Fruit fly (Drosophila melanogaster) whole organism, embryonic: Measurements from ENCODE around the gene CG5510.
A peak's percentile ranks its signal among the peaks of the same experiment; 100 is the strongest.

ENCODE experiments used
- Bgb ChIP-seq: fragments of 200-800 bp; sonication (Bioruptor generic); IDR thresholded peaks from 2 replicates; pipeline ENCODE4 v1.3.6; 2022; ENCODE audit warnings: missing biosample characterization, missing genetic modification characterization; ENCODE audit not compliant: partially characterized antibody
- CG1024 ChIP-seq: fragments of 200-800 bp; sonication (Bioruptor generic); IDR thresholded peaks from 2 replicates; pipeline ENCODE4 v1.3.6; 2022; ENCODE audit warnings: missing biosample characterization, missing genetic modification characterization
- CG10366 ChIP-seq: fragments of 200-800 bp; sonication (Bioruptor generic); IDR thresholded peaks from 2 replicates; pipeline ENCODE4 v1.3.6; 2022; ENCODE audit warnings: missing biosample characterization, missing genetic modification characterization
- CG10462 ChIP-seq: fragments of 200-800 bp; sonication (Bioruptor generic); optimal IDR thresholded peaks from 2 replicates; lab custom pipeline; 2016; ENCODE audit warnings: missing biosample characterization, missing genetic modification characterization
- CG11085 ChIP-seq: fragments of 200-800 bp; sonication (Bioruptor generic); IDR thresholded peaks from 2 replicates; pipeline ENCODE4 v1.3.6; 2022; ENCODE audit warnings: missing biosample characterization, missing genetic modification characterization
- CG11723 ChIP-seq: fragments of 200-800 bp; sonication (Bioruptor generic); optimal IDR thresholded peaks from 2 replicates; lab custom pipeline; 2017; ENCODE audit warnings: missing biosample characterization, mild to moderate bottlenecking, missing genetic modification characterization
- CG1233 ChIP-seq: fragments of 200-800 bp; sonication (Bioruptor generic); optimal IDR thresholded peaks from 4 replicates; lab custom pipeline; 2018; ENCODE audit warnings: missing biosample characterization, mild to moderate bottlenecking, missing genetic modification characterization
- CG14710 ChIP-seq: fragments of 200-800 bp; sonication (Bioruptor generic); optimal IDR thresholded peaks from 3 replicates; lab custom pipeline; 2019; ENCODE audit warnings: missing biosample characterization, mild to moderate bottlenecking, missing genetic modification characterization, moderate library complexity
- CG17912 ChIP-seq: fragments of 200-800 bp; sonication (Bioruptor generic); optimal IDR thresholded peaks from 2 replicates; lab custom pipeline; 2018; ENCODE audit warnings: missing biosample characterization, mild to moderate bottlenecking, missing genetic modification characterization
- CG2875 ChIP-seq: fragments of 200-800 bp; sonication (Bioruptor generic); optimal IDR thresholded peaks from 2 replicates; lab custom pipeline; 2017; ENCODE audit warnings: missing biosample characterization, mild to moderate bottlenecking, missing genetic modification characterization, missing genetic modification reagents
- CG30403 ChIP-seq: fragments of 200-800 bp; sonication (Bioruptor generic); optimal IDR thresholded peaks from 3 replicates; lab custom pipeline; 2016; ENCODE audit warnings: missing biosample characterization, missing genetic modification characterization
- CG32767 ChIP-seq: fragments of 200-800 bp; sonication (Bioruptor generic); IDR thresholded peaks from 2 replicates; pipeline ENCODE4 v1.3.6; 2022; ENCODE audit warnings: missing biosample characterization, missing genetic modification characterization
- CG33213 ChIP-seq: fragments of 200-800 bp; sonication (Bioruptor generic); optimal IDR thresholded peaks from 3 replicates; lab custom pipeline; 2016; ENCODE audit warnings: missing biosample characterization, missing genetic modification characterization
- CG3838 ChIP-seq: fragments of 200-800 bp; sonication (Bioruptor generic); optimal IDR thresholded peaks from 3 replicates; lab custom pipeline; 2016; ENCODE audit warnings: missing biosample characterization, missing genetic modification characterization
- CG4707 ChIP-seq: fragments of 200-800 bp; sonication (Bioruptor generic); optimal IDR thresholded peaks from 2 replicates; lab custom pipeline; 2018; ENCODE audit warnings: missing biosample characterization, mild to moderate bottlenecking, missing genetic modification characterization, moderate library complexity
- CG5180 ChIP-seq: fragments of 200-800 bp; sonication (Bioruptor generic); optimal IDR thresholded peaks from 3 replicates; lab custom pipeline; 2017; ENCODE audit warnings: missing biosample characterization, missing genetic modification characterization, mild to moderate bottlenecking, moderate library complexity, missing genetic modification reagents
- CG5245 ChIP-seq: fragments of 200-800 bp; sonication (Bioruptor generic); optimal IDR thresholded peaks from 3 replicates; lab custom pipeline; 2016; ENCODE audit warnings: missing biosample characterization, missing genetic modification characterization
- CG6175 ChIP-seq: fragments of 200-800 bp; sonication (Bioruptor generic); IDR thresholded peaks from 3 replicates; pipeline ENCODE4 v1.3.6; 2022; ENCODE audit warnings: missing biosample characterization, missing genetic modification characterization
- CG7786 ChIP-seq: fragments of 200-800 bp; sonication (Bioruptor generic); optimal IDR thresholded peaks from 2 replicates; lab custom pipeline; 2016; ENCODE audit warnings: missing biosample characterization, missing genetic modification characterization
- CG7928 ChIP-seq: fragments of 200-800 bp; sonication (Bioruptor generic); optimal IDR thresholded peaks from 2 replicates; lab custom pipeline; 2017; ENCODE audit warnings: missing biosample characterization, mild to moderate bottlenecking, missing genetic modification characterization
- CG9797 ChIP-seq: fragments of 200-800 bp; sonication (Bioruptor generic); optimal IDR thresholded peaks from 3 replicates; lab custom pipeline; 2018; ENCODE audit warnings: missing biosample characterization, mild to moderate bottlenecking, missing genetic modification characterization
- CG9876 ChIP-seq: fragments of 200-800 bp; sonication (Bioruptor generic); optimal IDR thresholded peaks from 2 replicates; lab custom pipeline; 2016; ENCODE audit warnings: missing biosample characterization, missing genetic modification characterization
- CrebB ChIP-seq: fragments of 200-800 bp; sonication (Bioruptor generic); optimal IDR thresholded peaks from 3 replicates; lab custom pipeline; 2018; ENCODE audit warnings: missing biosample characterization, mild to moderate bottlenecking, missing genetic modification characterization
- Dbx ChIP-seq: fragments of 200-800 bp; sonication (Bioruptor generic); IDR thresholded peaks from 3 replicates; pipeline ENCODE4 v1.3.6; 2022; ENCODE audit warnings: missing biosample characterization, missing genetic modification characterization
- Dref ChIP-seq: fragments of 200-800 bp; sonication (Bioruptor generic); IDR thresholded peaks from 2 replicates; pipeline ENCODE4 v1.3.6; 2022; ENCODE audit warnings: missing biosample characterization, missing genetic modification characterization
- Eip74EF ChIP-seq, 2 experiments: fragments of 200-800 bp in 1 of 2; fragments of >200 bp in 1 of 2; sonication (Bioruptor generic) in 1 of 2; optimal IDR thresholded peaks; 2 replicates each; lab custom pipeline; 2017 to 2019; ENCODE audit warnings: missing biosample characterization in 2 of 2, missing genetic modification characterization in 2 of 2, mild to moderate bottlenecking in 1 of 2, moderate library complexity in 1 of 2
- Hr78 ChIP-seq, 2 experiments: fragments of 200-800 bp in 1 of 2; fragments of >200 bp in 1 of 2; sonication (Bioruptor generic) in 1 of 2; optimal IDR thresholded peaks; 2 replicates each; lab custom pipeline; 2017 to 2019; ENCODE audit warnings: missing biosample characterization in 2 of 2, missing genetic modification characterization in 2 of 2, mild to moderate bottlenecking in 1 of 2, moderate library complexity in 1 of 2
- Hsf ChIP-seq: fragments of 200-800 bp; sonication (Bioruptor generic); optimal IDR thresholded peaks from 3 replicates; lab custom pipeline; 2016; ENCODE audit warnings: missing biosample characterization, missing genetic modification characterization
- Lhr ChIP-seq: fragments of 200-800 bp; sonication (Bioruptor generic); optimal IDR thresholded peaks from 3 replicates; lab custom pipeline; 2017; ENCODE audit warnings: mild to moderate bottlenecking, missing biosample characterization, missing genetic modification reagents, missing genetic modification characterization
- Mad ChIP-seq: fragments of 200-800 bp; sonication (Bioruptor generic); optimal IDR thresholded peaks from 2 replicates; lab custom pipeline; 2016; ENCODE audit warnings: missing biosample characterization, missing genetic modification characterization
- Max ChIP-seq: fragments of 200-800 bp; sonication (Bioruptor generic); optimal IDR thresholded peaks from 2 replicates; lab custom pipeline; 2016; ENCODE audit warnings: missing biosample characterization, mild to moderate bottlenecking, missing genetic modification characterization
- Sox100B ChIP-seq: fragments of 200-800 bp; sonication (Bioruptor generic); optimal IDR thresholded peaks from 3 replicates; lab custom pipeline; 2018; ENCODE audit warnings: missing biosample characterization, mild to moderate bottlenecking, missing genetic modification characterization
- Vsx1 ChIP-seq: fragments of 200-800 bp; sonication (Bioruptor generic); optimal IDR thresholded peaks from 2 replicates; lab custom pipeline; 2017; ENCODE audit warnings: missing biosample characterization, mild to moderate bottlenecking, missing genetic modification characterization, missing genetic modification reagents
- ash1 ChIP-seq: fragments of 200-800 bp; sonication (Bioruptor generic); optimal IDR thresholded peaks from 2 replicates; lab custom pipeline; 2018; ENCODE audit warnings: missing biosample characterization, mild to moderate bottlenecking, missing genetic modification characterization
- bbx ChIP-seq: fragments of 200-800 bp; sonication (Bioruptor generic); IDR thresholded peaks from 2 replicates; pipeline ENCODE4 v1.3.6; 2022; ENCODE audit warnings: missing biosample characterization, missing genetic modification characterization; ENCODE audit not compliant: partially characterized antibody
- bowl ChIP-seq: fragments of 200-800 bp; sonication (Bioruptor generic); IDR thresholded peaks from 2 replicates; pipeline ENCODE4 v1.3.6; 2022; ENCODE audit warnings: missing biosample characterization, missing genetic modification characterization
- bsh ChIP-seq, 2 experiments: fragments of 200-800 bp; sonication (Bioruptor generic); optimal IDR thresholded peaks; 2 replicates each; lab custom pipeline; 2017 to 2018; ENCODE audit warnings: mild to moderate bottlenecking in 2 of 2, missing biosample characterization in 2 of 2, missing genetic modification characterization in 2 of 2, moderate library complexity in 1 of 2
- cas ChIP-seq: fragments of 200-800 bp; sonication (Bioruptor generic); IDR thresholded peaks from 2 replicates; pipeline ENCODE4 v1.3.6; 2022; ENCODE audit warnings: missing biosample characterization, missing genetic modification characterization
- fd3F ChIP-seq: fragments of 200-800 bp; sonication (Bioruptor generic); optimal IDR thresholded peaks from 2 replicates; lab custom pipeline; 2018; ENCODE audit warnings: missing biosample characterization, mild to moderate bottlenecking, missing genetic modification characterization, moderate library complexity
- gce ChIP-seq: fragments of 200-800 bp; sonication (Bioruptor generic); IDR thresholded peaks from 3 replicates; pipeline ENCODE4 v1.3.6; 2022; ENCODE audit warnings: missing biosample characterization, missing genetic modification characterization
- hbn ChIP-seq: fragments of 200-800 bp; sonication (Bioruptor generic); IDR thresholded peaks from 2 replicates; pipeline ENCODE4 v1.3.6; 2022; ENCODE audit warnings: missing biosample characterization, missing genetic modification characterization; ENCODE audit not compliant: partially characterized antibody
- ken ChIP-seq: fragments of 200-800 bp; sonication (Bioruptor generic); IDR thresholded peaks from 3 replicates; pipeline ENCODE4 v1.3.6; 2022; ENCODE audit warnings: missing biosample characterization, missing genetic modification characterization
- lilli ChIP-seq: fragments of 200-800 bp; sonication (Bioruptor generic); optimal IDR thresholded peaks from 3 replicates; lab custom pipeline; 2016; ENCODE audit warnings: missing biosample characterization, missing genetic modification characterization
- pzg ChIP-seq: fragments of 200-800 bp; sonication (Bioruptor generic); optimal IDR thresholded peaks from 3 replicates; lab custom pipeline; 2018; ENCODE audit warnings: missing biosample characterization, mild to moderate bottlenecking, missing genetic modification characterization, moderate library complexity
- repo ChIP-seq: fragments of 200-800 bp; sonication (Bioruptor generic); optimal IDR thresholded peaks from 2 replicates; lab custom pipeline; 2016; ENCODE audit warnings: missing biosample characterization, missing genetic modification characterization
- ro ChIP-seq: fragments of 200-800 bp; sonication (Bioruptor generic); IDR thresholded peaks from 2 replicates; pipeline ENCODE4 v1.3.6; 2022; ENCODE audit warnings: missing biosample characterization, missing genetic modification characterization
- schlank ChIP-seq: fragments of 200-800 bp; sonication (Bioruptor generic); optimal IDR thresholded peaks from 2 replicates; lab custom pipeline; 2018; ENCODE audit warnings: missing biosample characterization, mild to moderate bottlenecking, missing genetic modification characterization
- tin ChIP-seq: fragments of 200-800 bp; sonication (Bioruptor generic); optimal IDR thresholded peaks from 3 replicates; lab custom pipeline; 2016; ENCODE audit warnings: missing biosample characterization, missing genetic modification characterization
- trh ChIP-seq: fragments of 200-800 bp; sonication (Bioruptor generic); optimal IDR thresholded peaks from 2 replicates; lab custom pipeline; 2016; ENCODE audit warnings: missing biosample characterization, missing genetic modification characterization
- unpg ChIP-seq: fragments of 200-800 bp; sonication (Bioruptor generic); optimal IDR thresholded peaks from 3 replicates; lab custom pipeline; 2018; ENCODE audit warnings: missing biosample characterization, mild to moderate bottlenecking, missing genetic modification characterization, moderate library complexity

The CG5510 gene

DNA sequence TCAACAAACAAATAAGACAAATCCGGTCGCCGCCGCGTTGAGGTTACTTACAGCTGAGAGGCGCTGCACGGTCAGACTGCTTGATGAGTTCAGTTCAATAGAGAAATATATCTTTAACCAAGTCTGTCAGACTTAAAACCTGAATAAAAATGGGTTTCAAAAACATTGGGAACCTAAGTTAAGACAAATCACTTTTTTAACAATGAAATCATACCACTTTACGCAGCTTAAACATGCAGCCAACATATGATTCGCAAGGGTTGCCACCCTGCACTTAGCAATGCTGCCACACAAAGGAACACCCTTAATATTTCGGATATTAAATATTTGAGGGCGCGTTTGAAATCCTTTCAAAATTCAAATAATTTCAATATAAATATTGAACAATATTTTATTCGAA lies 19.3 kb upstream of the CG5510 start, which contains the start of gene CG5515 (continued):
- TF ChIP-seq CG9876 (GFP tag; lab: Kevin White, UChicago) (peak; percentile 73), CG33213 (GFP tag; lab: Kevin White, UChicago) (peak; percentile 74), CG17912 (GFP tag; lab: Kevin White, UChicago) (no peak), schlank (tag; lab: Kevin White, UChicago) (no peak), CG5180 (no peak), CG7786 (GFP tag; lab: Kevin White, UChicago) (peak; percentile 80), CG2875 (no peak), pzg (GFP tag; lab: Kevin White, UChicago) (peak; percentile 57), CG10462 (GFP tag; lab: Kevin White, UChicago) (no peak), lilli (GFP tag; lab: Kevin White, UChicago) (peak; percentile 88), CG9797 (peak; percentile 46), repo (GFP tag; lab: Kevin White, UChicago) (peak; percentile 54), CG6175 (GFP tag; lab: Robert Waterston, UW) (no peak), CG1024 (GFP tag; lab: Robert Waterston, UW) (peak; percentile 51), CG14710 (tag; lab: Kevin White, UChicago) (peak; percentile 84), ken (GFP tag; lab: Robert Waterston, UW) (peak; percentile 93), cas (0 out of 2 replicates have a peak, but pooled peaks have one; percentile 9), Lhr (peak; percentile 30), tin (GFP tag; lab: Kevin White, UChicago) (peak; percentile 72), Dref (GFP tag; lab: Robert Waterston, UW) (0 out of 2 replicates have a peak, but pooled peaks have one; percentile 31), Eip74EF (GFP tag; optimal IDR thresholded peaks at IDR 0.05; lab: Kevin White, UChicago) (no peak), trh (GFP tag; lab: Kevin White, UChicago) (peak; percentile 61), CrebB (tag; lab: Kevin White, UChicago) (peak; percentile 50), bsh (GFP tag; optimal IDR thresholded peaks at IDR 0.05; lab: Kevin White, UChicago) (peak in 1 of 2 experiments; percentile 68), CG5245 (GFP tag; lab: Kevin White, UChicago) (peak; percentile 32), CG10366 (GFP tag; lab: Robert Waterston, UW) (peak; percentile 88), CG30403 (GFP tag; lab: Kevin White, UChicago) (peak; percentile 87), bbx (GFP tag; lab: Robert Waterston, UW) (peak; percentile 53; the same call in 1 of the 2 replicates), Vsx1 (no peak), Max (GFP tag; lab: Kevin White, UChicago) (peak; percentile 71), CG11723 (GFP tag; lab: Kevin White, UChicago) (peak; percentile 51), CG3838 (GFP tag; lab: Kevin White, UChicago) (no peak), CG4707 (GFP tag; lab: Kevin White, UChicago) (no peak), Mad (GFP tag; lab: Kevin White, UChicago) (peak; percentile 81), CG11085 (GFP tag; lab: Robert Waterston, UW) (peak; percentile 69), CG1233 (GFP tag; lab: Kevin White, UChicago) (peak; percentile 50), gce (GFP tag; lab: Robert Waterston, UW) (peak; percentile 38; the same call in 1 of the 3 replicates), fd3F (GFP tag; lab: Kevin White, UChicago) (peak; percentile 68), CG32767 (peak; percentile 75; the same call in 1 of the 2 replicates), Sox100B (no peak), hbn (GFP tag; lab: Robert Waterston, UW) (peak; percentile 55; the same call in 1 of the 2 replicates), Dbx (peak; percentile 89), ro (peak; percentile 36; the same call in 1 of the 2 replicates), CG7928 (peak; percentile 2), Hsf (GFP tag; lab: Kevin White, UChicago) (peak; percentile 90), Hr78 (GFP tag; optimal IDR thresholded peaks at IDR 0.05; lab: Kevin White, UChicago) (no peak), bowl (GFP tag; lab: Robert Waterston, UW) (peak; percentile 44; the same call in 1 of the 2 replicates), Bgb (GFP tag; lab: Robert Waterston, UW) (peak; percentile 77), ash1 (GFP tag; lab: Kevin White, UChicago) (no peak), unpg (GFP tag; lab: Kevin White, UChicago) (peak; percentile 73)
